Worm (Caenorhabditis elegans): Measurements from ENCODE around the gene T10C6.10.

T10C6.10 gene

DNA sequence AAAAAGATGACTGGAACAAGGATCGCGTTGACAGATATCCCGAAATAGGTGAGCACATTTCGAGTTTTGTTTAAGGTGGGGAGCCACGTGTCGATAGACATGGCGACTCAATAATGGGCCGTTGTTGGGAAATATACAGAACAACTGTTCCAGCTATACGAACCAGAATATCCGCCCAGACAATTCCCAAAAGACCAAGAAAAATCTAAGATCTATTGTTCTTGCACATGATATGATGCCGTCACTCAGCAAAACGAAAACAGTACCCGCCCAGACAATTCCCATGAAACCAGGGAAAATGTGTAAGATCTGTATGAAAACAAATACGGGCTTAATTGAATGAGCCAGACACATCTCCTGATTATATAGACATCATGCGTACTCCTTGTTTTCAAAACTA is 28.7 kb upstream of the T10C6.10 start, which contains the start of gene str-231:
str-231 (minus strand) TSS at position 101 of the 400 bp plus-strand sequence.
- TF ChIP-seq atf-7 (tag; optimal IDR thresholded peaks at IDR 0.05) (no peak), dpl-1 (GFP tag; optimal IDR thresholded peaks at IDR 0.05) (no peak), mcd-1 (GFP tag; IDR thresholded peaks at IDR 0.05) (no peak), B0035.1 (tag; optimal IDR thresholded peaks at IDR 0.05) (no peak)

DNA sequence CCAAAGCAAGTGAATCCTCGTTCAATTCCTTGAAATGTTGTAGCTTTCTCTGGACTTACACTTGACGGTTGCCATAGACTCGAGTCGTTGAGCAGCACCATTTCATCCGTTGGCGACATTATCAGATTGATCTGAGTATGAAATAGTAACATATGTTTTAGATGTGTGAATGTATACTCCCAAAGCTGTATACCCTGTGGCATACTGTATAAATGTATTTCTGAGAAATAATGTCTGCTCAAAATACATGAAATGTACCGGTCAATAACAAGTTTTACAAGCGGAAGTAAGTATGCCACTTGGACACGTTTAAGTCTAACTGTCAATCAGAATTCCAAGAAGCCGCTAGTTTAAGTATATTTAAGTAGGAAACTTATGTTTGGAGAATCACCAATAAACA is 26.6 kb upstream of the T10C6.10 start, which contains the start of gene str-233:
str-233 (minus strand) TSS at position 101 of the 400 bp plus-strand sequence.
- no peak for TF ChIP-seq bed-2 (GFP tag; IDR thresholded peaks at IDR 0.05)
- no peak for TF ChIP-seq lsl-1 (GFP tag; optimal IDR thresholded peaks at IDR 0.05)
- no peak for TF ChIP-seq cebp-1 (GFP tag; IDR thresholded peaks at IDR 0.05)
- no peak for TF ChIP-seq cebp-1 (tag; optimal IDR thresholded peaks at IDR 0.05)
- no peak for TF ChIP-seq F57C9.4 (tag; optimal IDR thresholded peaks at IDR 0.05)
- no peak for TF ChIP-seq B0261.1 (tag; optimal IDR thresholded peaks at IDR 0.05)

DNA sequence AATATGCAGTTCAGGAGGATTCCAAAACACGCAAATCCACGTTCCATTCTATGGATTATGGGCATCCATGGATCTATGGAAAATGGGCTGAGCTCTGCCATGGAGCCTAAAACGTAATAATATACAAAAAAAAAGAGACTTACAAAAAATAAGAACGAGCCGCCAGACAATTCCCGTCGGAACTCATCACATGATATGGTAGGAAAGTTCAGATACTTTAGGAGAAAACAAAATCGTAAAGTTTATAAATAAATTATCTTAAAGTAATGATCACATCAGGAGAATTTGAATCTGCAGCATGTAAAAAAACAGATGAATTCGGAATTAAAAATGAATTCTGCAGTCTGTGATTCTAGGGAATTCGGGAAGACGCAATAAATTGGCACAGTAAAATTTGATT is 20.6 kb upstream of the T10C6.10 start, which contains the start of gene str-232:
str-232 (minus strand) TSS at position 101 of the 400 bp plus-strand sequence.
- TF ChIP-seq lag-1 (GFP tag; IDR thresholded peaks at IDR 0.05) (no peak), attf-3 (GFP tag; conservative IDR thresholded peaks at IDR 0.05) (no peak), fkh-3 (tag; optimal IDR thresholded peaks at IDR 0.05) (no peak), ceh-79 (tag; optimal IDR thresholded peaks at IDR 0.05) (no peak), hmg-20 (GFP tag; IDR thresholded peaks at IDR 0.05) (no peak), ztf-25 (GFP tag; IDR thresholded peaks at IDR 0.05) (no peak), ztf-3 (GFP tag; optimal IDR thresholded peaks at IDR 0.05) (no peak), ztf-6 (GFP tag; IDR thresholded peaks at IDR 0.05) (no peak), rpc-1 (optimal IDR thresholded peaks at IDR 0.05) (no peak), rpc-1 (tag; optimal IDR thresholded peaks at IDR 0.05) (no peak), F33H1.4 (GFP tag; IDR thresholded peaks at IDR 0.05) (no peak), unc-130 (GFP tag; optimal IDR thresholded peaks at IDR 0.05) (no peak), chd-7 (tag; optimal IDR thresholded peaks at IDR 0.05) (no peak), unc-62 (GFP tag; optimal IDR thresholded peaks at IDR 0.05) (no peak), ceh-27 (GFP tag; optimal IDR thresholded peaks at IDR 0.05) (no peak), F23B12.7 (tag; optimal IDR thresholded peaks at IDR 0.05; ENCODE audit: insufficient read depth) (no peak), lin-26 (GFP tag; IDR thresholded peaks at IDR 0.05) (no peak), madf-6 (GFP tag; IDR thresholded peaks at IDR 0.05) (no peak), athp-1 (tag; optimal IDR thresholded peaks at IDR 0.05) (no peak)

DNA sequence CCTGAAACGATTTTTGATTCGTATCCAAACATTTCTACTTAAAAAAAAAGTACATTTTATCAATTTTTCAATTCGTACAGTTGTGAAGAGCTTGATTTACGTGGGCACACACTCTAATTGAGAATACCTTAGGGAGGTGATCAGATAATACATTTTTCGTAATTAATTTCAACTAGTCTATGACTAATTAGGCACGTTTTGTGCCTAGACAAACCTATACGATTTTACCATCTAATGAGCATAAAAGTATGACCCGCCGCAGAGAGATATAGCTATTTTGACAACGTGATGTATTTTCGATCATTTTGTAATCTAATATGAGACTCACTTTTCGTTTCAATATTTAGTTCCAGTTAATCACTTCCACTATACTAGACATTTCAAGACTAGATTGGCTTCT is 19.2 kb upstream of the T10C6.10 start:
- TF ChIP-seq lir-1 (GFP tag; conservative IDR thresholded peaks at IDR 0.05), result no peak
- no peak for TF ChIP-seq sea-2 (GFP tag; IDR thresholded peaks at IDR 0.05)
- TF ChIP-seq ztf-26 (tag; optimal IDR thresholded peaks at IDR 0.05), result no peak
- TF ChIP-seq tbx-9 (tag; optimal IDR thresholded peaks at IDR 0.05; ENCODE audit: borderline replicate concordance), result no peak
- TF ChIP-seq K12H6.12 (tag; optimal IDR thresholded peaks at IDR 0.05), result no peak
- TF ChIP-seq ceh-100 (GFP tag; IDR thresholded peaks at IDR 0.05), result no peak
- TF ChIP-seq nhr-90 (tag; optimal IDR thresholded peaks at IDR 0.05), result no peak
- no peak for TF ChIP-seq zfh-2 (GFP tag; conservative IDR thresholded peaks at IDR 0.05)
- TF ChIP-seq dpl-1 (GFP tag; optimal IDR thresholded peaks at IDR 0.05), result no peak
- no peak for TF ChIP-seq rcor-1 (GFP tag; IDR thresholded peaks at IDR 0.05)
- no peak for TF ChIP-seq B0336.3 (GFP tag; IDR thresholded peaks at IDR 0.05)

All from whole organism, young adult.